Worm (Caenorhabditis elegans) whole organism, L1 larva: ENCODE results near the gene mel-11.
A peak's percentile ranks its signal among the peaks of the same experiment; 100 is the strongest.

Experiments used
- C04F5.9 ChIP-seq: sonication (generic microtip); optimal IDR thresholded peaks from 2 replicates; lab custom pipeline; 2016; ENCODE audit warnings: missing genetic modification characterization, missing compliant biosample characterization
- F16B12.6 ChIP-seq: fragments of 150-350 bp; optimal IDR thresholded peaks from 2 replicates; lab custom pipeline; 2014; ENCODE audit warnings: missing biosample characterization, missing genetic modification characterization
- alr-1 ChIP-seq: fragments of 200-800 bp; sonication (Bioruptor generic); optimal IDR thresholded peaks from 2 replicates; lab custom pipeline; 2018; ENCODE audit warnings: borderline replicate concordance, mild to moderate bottlenecking, missing genetic modification characterization, missing compliant biosample characterization
- aly-2 ChIP-seq: fragments of 150-350 bp; optimal IDR thresholded peaks from 2 replicates; lab custom pipeline; 2014; ENCODE audit warnings: missing biosample characterization, missing genetic modification characterization
- ceh-63 ChIP-seq: fragments of 200-800 bp; sonication (Bioruptor generic); optimal IDR thresholded peaks from 2 replicates; lab custom pipeline; 2018; ENCODE audit warnings: mild to moderate bottlenecking, missing genetic modification characterization, missing compliant biosample characterization
- ceh-88 ChIP-seq: fragments of 200-800 bp; sonication (Bioruptor generic); IDR thresholded peaks from 2 replicates; pipeline ENCODE4 v1.3.6; 2022; ENCODE audit warnings: missing genetic modification characterization, missing compliant biosample characterization
- ceh-90 ChIP-seq: sonication (generic microtip); optimal IDR thresholded peaks from 2 replicates; lab custom pipeline; 2016; ENCODE audit warnings: missing genetic modification characterization, missing compliant biosample characterization
- ces-1 ChIP-seq: fragments of 150-350 bp; optimal IDR thresholded peaks from 2 replicates; lab custom pipeline; 2014; ENCODE audit warnings: missing biosample characterization, missing genetic modification reagents, missing genetic modification characterization
- dpl-1 ChIP-seq, 3 experiments: fragments of 150-350 bp in 2 of 3; sonication (generic microtip) in 1 of 3; optimal IDR thresholded peaks; 2 replicates each; lab custom pipeline; 2014 to 2017; ENCODE audit warnings: missing biosample characterization in 3 of 3, missing genetic modification characterization in 3 of 3, missing genetic modification reagents in 3 of 3
- efl-1 ChIP-seq, 4 experiments: fragments of 150-350 bp; optimal IDR thresholded peaks in 3 of 4; peaks in 1 of 4; 1 replicate in 1 of 4; 2 replicates in 3 of 4; lab custom pipeline; 2014; ENCODE audit warnings: missing biosample characterization in 2 of 4, missing genetic modification characterization in 2 of 4, missing genetic modification reagents in 2 of 4
- efl-3 ChIP-seq: fragments of 200-800 bp; sonication (Bioruptor generic); optimal IDR thresholded peaks from 2 replicates; lab custom pipeline; 2018; ENCODE audit warnings: mild to moderate bottlenecking, missing genetic modification characterization, missing compliant biosample characterization
- egl-13 ChIP-seq: sonication (generic microtip); optimal IDR thresholded peaks from 2 replicates; lab custom pipeline; 2016; ENCODE audit warnings: missing genotype, missing genetic modification reagents, missing genetic modification characterization, missing compliant biosample characterization
- elt-3 ChIP-seq, 6 experiments: fragments of 150-350 bp in 1 of 6; sonication (generic microtip); optimal IDR thresholded peaks; 2 replicates each; lab custom pipeline; 2017 to 2018; ENCODE audit warnings: missing biosample characterization in 6 of 6, missing genetic modification characterization in 6 of 6, inconsistent platforms in 1 of 6
- fkh-10 ChIP-seq: sonication (generic microtip); optimal IDR thresholded peaks from 2 replicates; lab custom pipeline; 2017; ENCODE audit warnings: missing biosample characterization, missing genetic modification reagents, missing genetic modification characterization
- fkh-8 ChIP-seq: sonication (generic microtip); optimal IDR thresholded peaks from 2 replicates; lab custom pipeline; 2016; ENCODE audit warnings: mild to moderate bottlenecking, missing genetic modification characterization, missing compliant biosample characterization
- fos-1 ChIP-seq: fragments of 150-350 bp; optimal IDR thresholded peaks from 2 replicates; lab custom pipeline; 2014; ENCODE audit warnings: missing biosample characterization, missing genetic modification characterization
- hlh-17 ChIP-seq: fragments of 200-800 bp; sonication (Bioruptor generic); optimal IDR thresholded peaks from 2 replicates; lab custom pipeline; 2018; ENCODE audit warnings: missing genetic modification characterization, mild to moderate bottlenecking, missing compliant biosample characterization, moderate library complexity, borderline replicate concordance
- hlh-4 ChIP-seq: sonication (generic microtip); optimal IDR thresholded peaks from 2 replicates; lab custom pipeline; 2016; ENCODE audit warnings: mild to moderate bottlenecking, missing genetic modification characterization, missing compliant biosample characterization
- irx-1 ChIP-seq: sonication (generic microtip); optimal IDR thresholded peaks from 2 replicates; lab custom pipeline; 2016; ENCODE audit warnings: missing genetic modification characterization, missing compliant biosample characterization
- jun-1 ChIP-seq: fragments of 150-350 bp; optimal IDR thresholded peaks from 2 replicates; lab custom pipeline; 2014; ENCODE audit warnings: missing biosample characterization, missing genetic modification reagents, missing genetic modification characterization
- lin-14 ChIP-seq: fragments of 200-800 bp; sonication (Bioruptor generic); optimal IDR thresholded peaks from 2 replicates; lab custom pipeline; 2018; ENCODE audit warnings: mild to moderate bottlenecking, missing genetic modification characterization, moderate library complexity, missing compliant biosample characterization
- lin-35 ChIP-seq, 2 experiments: fragments of 150-350 bp; optimal IDR thresholded peaks; 2 replicates each; lab custom pipeline; 2014; ENCODE audit warnings: missing biosample characterization in 2 of 2, missing genetic modification characterization in 2 of 2, missing genetic modification reagents in 2 of 2
- mdl-1 ChIP-seq, 2 experiments: fragments of 150-350 bp; optimal IDR thresholded peaks; 2 replicates each; lab custom pipeline; 2014 to 2017; ENCODE audit warnings: missing biosample characterization in 2 of 2, missing genetic modification characterization in 2 of 2, inconsistent platforms in 1 of 2
- nhr-12 ChIP-seq: sonication (generic microtip); optimal IDR thresholded peaks from 2 replicates; lab custom pipeline; 2017; ENCODE audit warnings: missing biosample characterization, missing genetic modification characterization
- nhr-20 ChIP-seq: sonication (generic microtip); optimal IDR thresholded peaks from 2 replicates; lab custom pipeline; 2016; ENCODE audit warnings: mild to moderate bottlenecking, missing genetic modification characterization, missing compliant biosample characterization
- nhr-28 ChIP-seq: fragments of 150-350 bp; optimal IDR thresholded peaks from 2 replicates; lab custom pipeline; 2014; ENCODE audit warnings: missing biosample characterization, missing genetic modification characterization
- nhr-71 ChIP-seq: sonication (generic microtip); optimal IDR thresholded peaks from 2 replicates; lab custom pipeline; 2016; ENCODE audit warnings: mild to moderate bottlenecking, missing genetic modification characterization, moderate library complexity, missing compliant biosample characterization
- nhr-76 ChIP-seq: sonication (generic microtip); optimal IDR thresholded peaks from 2 replicates; lab custom pipeline; 2017; ENCODE audit warnings: missing biosample characterization, missing genetic modification characterization
- nhr-85 ChIP-seq: sonication (generic microtip); peaks from one replicate; lab custom pipeline; 2016; ENCODE audit warnings: missing genetic modification characterization, inconsistent platforms, missing compliant biosample characterization
- nhr-90 ChIP-seq: sonication (generic microtip); optimal IDR thresholded peaks from 2 replicates; lab custom pipeline; 2016; ENCODE audit warnings: mild to moderate bottlenecking, missing genetic modification characterization, missing compliant biosample characterization; ENCODE audit not compliant: poor library complexity
- pax-3 ChIP-seq: fragments of 200-800 bp; sonication (Bioruptor generic); optimal IDR thresholded peaks from 2 replicates; lab custom pipeline; 2018; ENCODE audit warnings: mild to moderate bottlenecking, missing genetic modification characterization, moderate library complexity, missing compliant biosample characterization
- rnt-1 ChIP-seq: sonication (generic microtip); optimal IDR thresholded peaks from 2 replicates; lab custom pipeline; 2016; ENCODE audit warnings: mild to moderate bottlenecking, missing genetic modification characterization, moderate library complexity, missing compliant biosample characterization
- snpc-4 ChIP-seq: fragments of 150-350 bp; optimal IDR thresholded peaks from 2 replicates; lab custom pipeline; 2014; ENCODE audit warnings: missing biosample characterization, missing genetic modification characterization
- snu-23 ChIP-seq: sonication (generic microtip); optimal IDR thresholded peaks from 2 replicates; lab custom pipeline; 2016; ENCODE audit warnings: missing genetic modification characterization, missing compliant biosample characterization
- sox-4 ChIP-seq: sonication (generic microtip); optimal IDR thresholded peaks from 2 replicates; lab custom pipeline; 2016; ENCODE audit warnings: missing genetic modification characterization, missing compliant biosample characterization
- sup-37 ChIP-seq: fragments of 200-800 bp; sonication (Bioruptor generic); optimal IDR thresholded peaks from 2 replicates; lab custom pipeline; 2018; ENCODE audit warnings: mild to moderate bottlenecking, missing genetic modification characterization, missing compliant biosample characterization
- tbx-2 ChIP-seq: sonication (generic microtip); optimal IDR thresholded peaks from 2 replicates; lab custom pipeline; 2016; ENCODE audit warnings: missing genetic modification characterization, missing compliant biosample characterization
- unc-130 ChIP-seq: fragments of 150-350 bp; optimal IDR thresholded peaks from 2 replicates; lab custom pipeline; 2017; ENCODE audit warnings: missing biosample characterization, missing genetic modification characterization, inconsistent platforms
- unc-30 ChIP-seq: sonication (generic microtip); optimal IDR thresholded peaks from 2 replicates; lab custom pipeline; 2017; ENCODE audit warnings: missing biosample characterization, missing genetic modification characterization
- zip-4 ChIP-seq: fragments of 200-800 bp; sonication (Bioruptor generic); optimal IDR thresholded peaks from 2 replicates; lab custom pipeline; 2018; ENCODE audit warnings: mild to moderate bottlenecking, missing genetic modification characterization, moderate library complexity, missing compliant biosample characterization
- ztf-4 ChIP-seq: fragments of 150-350 bp; optimal IDR thresholded peaks from 2 replicates; lab custom pipeline; 2014; ENCODE audit warnings: missing biosample characterization, missing genetic modification characterization

Gene mel-11

DNA sequence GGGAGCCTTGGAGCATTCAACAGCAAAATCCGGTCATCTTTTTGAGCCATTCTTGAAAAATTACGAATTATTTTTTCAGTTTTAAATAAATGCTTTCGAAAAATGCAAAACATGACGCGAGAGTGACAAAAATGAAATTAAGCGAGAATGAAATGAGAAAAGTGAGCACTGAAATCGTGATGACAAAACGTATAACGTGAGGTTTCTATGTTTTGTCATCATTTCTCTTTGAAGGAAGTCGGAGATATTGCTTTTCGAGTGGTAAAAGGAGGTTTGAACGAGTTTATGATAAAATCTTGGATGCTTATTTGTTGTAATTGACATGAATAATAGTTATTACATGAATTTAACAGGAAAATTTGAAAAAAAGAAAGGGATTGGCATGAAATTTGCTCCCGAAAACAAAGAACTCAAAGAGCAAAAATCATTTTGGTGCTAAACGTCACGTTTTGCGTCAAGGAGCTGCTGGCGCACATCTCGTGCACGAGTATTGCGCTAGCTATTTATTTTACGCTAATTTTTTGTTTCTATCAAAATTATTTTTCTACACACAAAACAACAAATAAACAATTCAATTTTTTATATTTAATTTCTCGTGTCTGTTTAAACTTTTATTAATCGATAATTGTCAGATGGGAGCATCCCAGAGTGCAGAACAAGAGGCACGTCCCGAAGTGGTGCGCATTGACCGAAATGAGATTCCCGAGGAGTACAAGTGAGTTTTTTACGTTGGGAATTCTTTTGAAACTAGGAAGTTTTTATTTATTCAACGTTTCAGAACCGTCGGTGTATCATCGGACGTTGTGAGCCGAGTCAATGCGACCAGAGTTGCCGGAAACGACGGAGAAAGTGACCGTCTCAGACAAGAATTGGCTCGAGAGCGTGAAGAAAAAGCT lies 58.3 kb downstream of the mel-11 start, which contains the start of the genes gss-1 and chch-3 (continued):
- TF ChIP-seq hlh-17 (GFP tag; lab: Kevin White, UChicago) = no peak
- TF ChIP-seq sup-37 (GFP tag; lab: Kevin White, UChicago) = no peak
- TF ChIP-seq nhr-90 (tag; lab: Kevin White, UChicago) = peak; percentile 28
- TF ChIP-seq jun-1 = no peak
- TF ChIP-seq fkh-8 (tag; lab: Kevin White, UChicago) = peak; percentile 42
- peak; percentile 80 for TF ChIP-seq nhr-71
- peak; percentile 79 for TF ChIP-seq rnt-1 (tag; lab: Kevin White, UChicago)
- no peak for TF ChIP-seq unc-30
- no peak for TF ChIP-seq nhr-12 (tag; lab: Kevin White, UChicago)
- TF ChIP-seq irx-1 = no peak
- TF ChIP-seq unc-130 = peak; percentile 39
- peak; percentile 44 to 77 (median 75) for TF ChIP-seq dpl-1 (GFP tag; optimal IDR thresholded peaks at IDR 0.05; lab: Kevin White, UChicago)
- no peak for TF ChIP-seq ceh-63 (GFP tag; lab: Kevin White, UChicago)
- peak in 1 of 2 experiments; percentile 63 for TF ChIP-seq mdl-1 (tag; optimal IDR thresholded peaks at IDR 0.05; lab: Kevin White, UChicago)
- no peak for TF ChIP-seq pax-3 (tag; lab: Kevin White, UChicago)
- TF ChIP-seq tbx-2 (tag; lab: Kevin White, UChicago) = peak; percentile 68
- no peak for TF ChIP-seq nhr-76 (tag; lab: Kevin White, UChicago)
- peak; percentile 74 for TF ChIP-seq snu-23 (GFP tag; lab: Kevin White, UChicago)
- peak; percentile 81 for TF ChIP-seq lin-14 (GFP tag; lab: Kevin White, UChicago)
- TF ChIP-seq nhr-20 (tag; lab: Kevin White, UChicago) = peak; percentile 80
- no peak for TF ChIP-seq nhr-28 (tag; lab: Kevin White, UChicago)
- peak; percentile 46 for TF ChIP-seq snpc-4 (tag; lab: Kevin White, UChicago)
- TF ChIP-seq F16B12.6 = peak; percentile 58
- no peak for TF ChIP-seq alr-1
- no peak for TF ChIP-seq efl-3
- TF ChIP-seq C04F5.9 = peak; percentile 24
- TF ChIP-seq ceh-90 (tag; lab: Kevin White, UChicago) = no peak
- TF ChIP-seq hlh-4 (tag; lab: Kevin White, UChicago) = no peak
- no peak for TF ChIP-seq sox-4 (tag; lab: Kevin White, UChicago)
- no peak for TF ChIP-seq elt-3 (tag; optimal IDR thresholded peaks at IDR 0.05; lab: Kevin White, UChicago)
- peak; percentile 33 for TF ChIP-seq egl-13 (tag; lab: Kevin White, UChicago)
- TF ChIP-seq aly-2 (tag; lab: Kevin White, UChicago) = peak; percentile 22
- no peak for TF ChIP-seq ceh-88
- no peak for TF ChIP-seq fkh-10 (GFP tag; lab: Kevin White, UChicago)
- no peak for TF ChIP-seq ces-1 (GFP tag; lab: Kevin White, UChicago)
- TF ChIP-seq fos-1 = no peak
- peak; percentile 75 to 81 for TF ChIP-seq lin-35 (GFP tag; optimal IDR thresholded peaks at IDR 0.05; lab: Kevin White, UChicago)

- TF ChIP-seq efl-1 (optimal IDR thresholded peaks at IDR 0.05; lab: Kevin White, UChicago) (no peak), efl-1 (GFP tag; optimal IDR thresholded peaks at IDR 0.05 in 1 of 2; lab: Kevin White, UChicago) (peak in 1 of 2 experiments; percentile 52), F16B12.6 (no peak), hlh-4 (tag; lab: Kevin White, UChicago) (no peak), nhr-85 (tag; lab: Kevin White, UChicago) (peak; percentile 3), ztf-4 (tag; lab: Kevin White, UChicago) (no peak), zip-4 (GFP tag; lab: Kevin White, UChicago) (no peak), ceh-90 (tag; lab: Kevin White, UChicago) (no peak)
Observed at ce11 chrII:9418065-9418567, 59.8 kb downstream of the mel-11 start, which contains the start of the genes M176.4 and M176.16. TSS of gene M176.4 (plus strand) at chrII:9418365. TSS of gene M176.16 (plus strand) at chrII:9418517.
